Fruit fly (Drosophila melanogaster): ENCODE measurements around the gene CG13728.

The CG13728 gene

DNA sequence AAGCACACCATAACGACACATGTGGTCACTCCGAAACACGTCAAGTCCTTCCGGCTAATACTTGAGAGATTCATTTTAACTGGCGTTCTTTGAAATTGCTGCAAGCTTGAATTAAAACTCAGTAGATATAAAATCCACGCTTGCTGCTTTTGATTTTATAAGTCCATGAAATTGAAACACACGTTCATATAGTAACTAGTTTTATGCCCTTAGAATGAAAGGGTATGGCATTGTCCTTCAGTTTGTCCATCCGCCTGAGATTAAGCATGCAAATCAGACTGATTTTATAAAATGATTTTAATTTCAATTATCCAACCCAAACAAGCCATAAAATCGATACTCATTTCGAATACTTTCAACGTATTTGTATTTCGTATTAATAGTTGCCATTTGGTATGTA, 37.9 kb downstream of the CG13728 start, which contains the start of gene brv2:
TSS of gene brv2 (minus strand) at position 101 of the 400 bp plus-strand sequence.
- TF ChIP-seq cnc (optimal IDR thresholded peaks at IDR 0.05) (no peak), kay (GFP tag; ENCODE audit: borderline replicate concordance) (no peak), CG7045 (GFP tag; optimal IDR thresholded peaks at IDR 0.05) (no peak), Mnt (GFP tag; optimal IDR thresholded peaks at IDR 0.05) (no peak), CG11617 (GFP tag; optimal IDR thresholded peaks at IDR 0.05) (no peak), CG7101 (tag; optimal IDR thresholded peaks at IDR 0.05) (no peak), Crg-1 (GFP tag; optimal IDR thresholded peaks at IDR 0.05) (no peak), Hr96 (GFP tag; optimal IDR thresholded peaks at IDR 0.05) (no peak), cic (GFP tag; optimal IDR thresholded peaks at IDR 0.05) (no peak), ovo (GFP tag; optimal IDR thresholded peaks at IDR 0.05) (no peak), tj (GFP tag; optimal IDR thresholded peaks at IDR 0.05) (no peak), CG1620 (GFP tag; optimal IDR thresholded peaks at IDR 0.05) (no peak), CG33017 (tag; optimal IDR thresholded peaks at IDR 0.05) (no peak), CG14711 (tag; optimal IDR thresholded peaks at IDR 0.05) (no peak), bab1 (GFP tag; optimal IDR thresholded peaks at IDR 0.05) (no peak), toe (GFP tag; optimal IDR thresholded peaks at IDR 0.05) (no peak), Clk (GFP tag; optimal IDR thresholded peaks at IDR 0.05) (no peak), pad (GFP tag; optimal IDR thresholded peaks at IDR 0.05) (no peak), CG12768 (GFP tag; optimal IDR thresholded peaks at IDR 0.05) (no peak), CG5204 (GFP tag; optimal IDR thresholded peaks at IDR 0.05) (no peak)

DNA sequence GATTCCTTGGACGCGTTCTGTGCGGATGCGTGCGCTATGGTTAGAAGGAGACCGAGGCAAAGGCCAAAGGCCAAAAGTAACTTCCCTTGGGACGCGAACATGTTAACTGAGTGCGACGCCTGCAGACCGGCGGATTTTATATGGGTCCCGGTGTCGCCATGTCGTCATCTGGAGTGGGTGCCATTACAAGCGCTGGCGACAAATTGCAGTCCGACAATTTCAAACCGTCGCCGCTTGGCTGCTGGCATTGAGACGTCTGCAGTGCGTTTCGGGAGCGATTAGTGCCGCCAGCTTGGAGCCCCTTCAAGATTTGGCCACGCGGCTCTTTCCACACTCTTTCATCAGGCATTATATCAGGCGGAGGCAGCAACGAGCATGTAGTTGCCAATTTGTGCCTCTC, 41.3 kb downstream of the CG13728 start, which contains the start of gene CG13727:
TSS of gene CG13727 (minus strand) at position 101 of the 400 bp plus-strand sequence.
- no peak for TF ChIP-seq CG11617 (GFP tag; optimal IDR thresholded peaks at IDR 0.05)
- no peak for TF ChIP-seq ovo (GFP tag; optimal IDR thresholded peaks at IDR 0.05)
- TF ChIP-seq kay (GFP tag; ENCODE audit: borderline replicate concordance) = no peak
- TF ChIP-seq Clk (GFP tag; optimal IDR thresholded peaks at IDR 0.05) = no peak
- no peak for TF ChIP-seq CG5204 (GFP tag; optimal IDR thresholded peaks at IDR 0.05)
- TF ChIP-seq Hr96 (GFP tag; optimal IDR thresholded peaks at IDR 0.05) = no peak
- no peak for TF ChIP-seq CG7101 (tag; optimal IDR thresholded peaks at IDR 0.05)
- TF ChIP-seq CG33017 (tag; optimal IDR thresholded peaks at IDR 0.05) = no peak
- no peak for TF ChIP-seq Crg-1 (GFP tag; optimal IDR thresholded peaks at IDR 0.05)
- no peak for TF ChIP-seq pad (GFP tag; optimal IDR thresholded peaks at IDR 0.05)
- no peak for TF ChIP-seq bab1 (GFP tag; optimal IDR thresholded peaks at IDR 0.05)
- no peak for TF ChIP-seq CG1620 (GFP tag; optimal IDR thresholded peaks at IDR 0.05)
- no peak for TF ChIP-seq toe (GFP tag; optimal IDR thresholded peaks at IDR 0.05)
- TF ChIP-seq CG7045 (GFP tag; optimal IDR thresholded peaks at IDR 0.05) = no peak
- TF ChIP-seq CG12768 (GFP tag; optimal IDR thresholded peaks at IDR 0.05) = no peak
- TF ChIP-seq cnc (optimal IDR thresholded peaks at IDR 0.05) = no peak
- no peak for TF ChIP-seq Mnt (GFP tag; optimal IDR thresholded peaks at IDR 0.05)

DNA sequence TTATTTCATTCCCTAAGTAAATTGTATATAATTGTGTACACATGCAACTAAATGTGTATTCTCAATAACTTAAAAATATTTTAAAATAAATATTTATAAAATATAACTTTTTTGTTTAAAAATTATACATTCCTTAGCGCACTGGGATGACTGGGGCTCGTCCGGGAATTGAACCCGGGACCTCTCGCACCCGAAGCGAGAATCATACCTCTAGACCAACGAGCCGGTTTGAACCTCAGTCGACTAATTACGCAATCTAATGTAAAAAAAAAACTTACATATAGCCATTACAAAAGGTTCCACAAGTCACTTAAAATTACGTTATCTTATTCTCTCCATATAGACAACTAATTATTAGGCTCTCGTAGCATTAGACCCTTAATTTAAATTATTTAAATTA, 42.8 kb downstream of the CG13728 start:
- TF ChIP-seq Hr96 (GFP tag; optimal IDR thresholded peaks at IDR 0.05) = no peak
- no peak for TF ChIP-seq CG7045 (GFP tag; optimal IDR thresholded peaks at IDR 0.05)
- no peak for TF ChIP-seq ovo (GFP tag; optimal IDR thresholded peaks at IDR 0.05)
- no peak for TF ChIP-seq bab1 (GFP tag; optimal IDR thresholded peaks at IDR 0.05)
- TF ChIP-seq CG12768 (GFP tag; optimal IDR thresholded peaks at IDR 0.05) = no peak
- TF ChIP-seq CG14711 (tag; optimal IDR thresholded peaks at IDR 0.05) = no peak
- no peak for TF ChIP-seq Clk (GFP tag; optimal IDR thresholded peaks at IDR 0.05)
- TF ChIP-seq tj (GFP tag; optimal IDR thresholded peaks at IDR 0.05) = no peak
- TF ChIP-seq pad (GFP tag; optimal IDR thresholded peaks at IDR 0.05) = no peak
- no peak for TF ChIP-seq CG5204 (GFP tag; optimal IDR thresholded peaks at IDR 0.05)
- no peak for TF ChIP-seq kay (GFP tag; ENCODE audit: borderline replicate concordance)
- TF ChIP-seq Crg-1 (GFP tag; optimal IDR thresholded peaks at IDR 0.05) = no peak
- TF ChIP-seq CG11617 (GFP tag; optimal IDR thresholded peaks at IDR 0.05) = no peak
- no peak for TF ChIP-seq Mnt (GFP tag; optimal IDR thresholded peaks at IDR 0.05)
- TF ChIP-seq CG33017 (tag; optimal IDR thresholded peaks at IDR 0.05) = no peak
- no peak for TF ChIP-seq cic (GFP tag; optimal IDR thresholded peaks at IDR 0.05)
- TF ChIP-seq cnc (optimal IDR thresholded peaks at IDR 0.05) = no peak
- no peak for TF ChIP-seq toe (GFP tag; optimal IDR thresholded peaks at IDR 0.05)
- TF ChIP-seq CG1620 (GFP tag; optimal IDR thresholded peaks at IDR 0.05) = no peak
- TF ChIP-seq CG7101 (tag; optimal IDR thresholded peaks at IDR 0.05) = no peak

DNA sequence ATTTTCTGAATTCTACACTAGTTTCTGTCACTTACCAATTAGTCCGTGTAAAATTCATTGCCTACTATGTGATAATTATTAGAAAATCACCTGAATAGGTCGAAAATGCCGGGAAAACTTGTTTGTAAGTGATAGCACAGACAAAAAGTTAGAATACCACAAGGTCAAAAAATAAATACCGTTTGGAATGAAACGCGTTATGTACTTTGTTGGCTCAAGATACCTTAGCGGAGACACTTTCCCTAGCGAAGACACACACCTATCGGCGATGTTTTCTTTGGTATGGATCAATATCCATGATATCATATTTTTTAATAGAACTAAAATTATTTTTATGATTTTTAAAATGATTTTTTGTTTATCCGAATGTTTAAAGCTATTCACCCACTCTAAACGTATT, 43.4 kb downstream of the CG13728 start, which contains the start of gene CG6479:
TSS of gene CG6479 (minus strand) at position 141 of the 400 bp plus-strand sequence.
- TF ChIP-seq pad (GFP tag; optimal IDR thresholded peaks at IDR 0.05) = no peak
- no peak for TF ChIP-seq Clk (GFP tag; optimal IDR thresholded peaks at IDR 0.05)
- TF ChIP-seq CG7045 (GFP tag; optimal IDR thresholded peaks at IDR 0.05) = no peak
- TF ChIP-seq CG1620 (GFP tag; optimal IDR thresholded peaks at IDR 0.05) = no peak
- TF ChIP-seq CG7101 (tag; optimal IDR thresholded peaks at IDR 0.05) = no peak
- no peak for TF ChIP-seq CG33017 (tag; optimal IDR thresholded peaks at IDR 0.05)

Data from whole organism, adult.